Fruit fly (Drosophila melanogaster): ENCODE data around the gene Psf2.

Psf2 gene

dm6 chr2L:4346619-4347310 lies 40.4 kb downstream of the Psf2 start (continued):
- TF ChIP-seq fkh (GFP tag; optimal IDR thresholded peaks at IDR 0.05) (no peak), CG10631 (GFP tag; optimal IDR thresholded peaks at IDR 0.05) (no peak), Sox15 (GFP tag; optimal IDR thresholded peaks at IDR 0.05) (no peak), CG6276 (GFP tag; optimal IDR thresholded peaks at IDR 0.05) (peak; percentile 91), CG11762 (GFP tag; optimal IDR thresholded peaks at IDR 0.05; ENCODE audit: insufficient read depth) (no peak), Lpt (GFP tag; optimal IDR thresholded peaks at IDR 0.05) (peak; percentile 60), topi (GFP tag; optimal IDR thresholded peaks at IDR 0.05) (no peak), spab (GFP tag; optimal IDR thresholded peaks at IDR 0.05) (no peak), fd85E (GFP tag; optimal IDR thresholded peaks at IDR 0.05) (no peak), CG7368 (GFP tag; optimal IDR thresholded peaks at IDR 0.05) (no peak), CG6792 (GFP tag; optimal IDR thresholded peaks at IDR 0.05) (no peak), CG11294 (GFP tag; IDR thresholded peaks at IDR 0.05) (peak; percentile 22; the same call in 1 of the 2 replicates), CG6808 (GFP tag; optimal IDR thresholded peaks at IDR 0.05) (no peak), salr (GFP tag; optimal IDR thresholded peaks at IDR 0.05) (peak in 1 of 2 experiments; percentile 73), Hr4 (GFP tag; optimal IDR thresholded peaks at IDR 0.05) (peak; percentile 11), CG34406 (GFP tag; optimal IDR thresholded peaks at IDR 0.05) (no peak), CG32006 (GFP tag; optimal IDR thresholded peaks at IDR 0.05) (peak; percentile 5), Hr39 (GFP tag; optimal IDR thresholded peaks at IDR 0.05) (no peak)

DNA sequence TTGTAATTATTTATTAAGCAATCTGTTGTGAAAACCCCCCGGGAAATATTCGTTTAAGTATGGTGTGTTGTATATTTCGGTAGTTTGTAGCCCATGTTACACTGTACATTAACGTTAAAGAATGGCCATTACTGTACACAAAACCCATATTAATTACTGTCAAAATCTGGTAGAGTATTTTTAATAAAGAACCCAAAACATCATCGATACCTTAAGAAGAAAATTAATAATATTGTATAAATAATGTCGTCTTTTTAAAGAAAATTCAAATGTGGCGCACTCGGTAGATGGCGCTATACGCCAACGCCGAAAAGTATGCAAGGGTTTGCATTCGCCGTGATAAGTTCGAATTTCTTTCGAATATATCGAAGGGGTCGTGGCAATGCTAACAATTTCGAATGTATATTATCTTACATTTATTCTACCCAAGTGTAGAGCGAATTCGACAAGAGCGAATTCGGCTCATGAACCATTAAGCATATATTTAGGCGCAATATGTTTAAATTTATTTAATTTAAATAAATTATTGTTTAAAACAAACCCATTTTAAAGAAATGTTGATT lies 41.5 kb downstream of the Psf2 start:
- peak; percentile 22 for TF ChIP-seq esn (GFP tag; optimal IDR thresholded peaks at IDR 0.05)
- TF ChIP-seq Eip78C (GFP tag), result peak; percentile 48
- no peak for TF ChIP-seq Sox102F (GFP tag; optimal IDR thresholded peaks at IDR 0.05)

dm6 chr2L:4339780-4340694 lies 47.1 kb downstream of the Psf2 start:
- TF ChIP-seq CG15336 (GFP tag; IDR thresholded peaks at IDR 0.05) (peak; percentile 10; the same call in 1 of the 2 replicates), dsx (GFP tag; optimal IDR thresholded peaks at IDR 0.05; ENCODE audit: poor library complexity, severe bottlenecking) (peak; percentile 7), salr (GFP tag; optimal IDR thresholded peaks at IDR 0.05) (no peak), Lpt (GFP tag; optimal IDR thresholded peaks at IDR 0.05) (peak; percentile 30), CG10631 (GFP tag; optimal IDR thresholded peaks at IDR 0.05) (no peak), ss (GFP tag; optimal IDR thresholded peaks at IDR 0.05) (peak in 1 of 2 experiments; percentile 48), Gug (GFP tag; IDR thresholded peaks at IDR 0.05) (no peak), Eip78C (GFP tag) (peak; percentile 68), Blimp-1 (GFP tag; optimal IDR thresholded peaks at IDR 0.05) (no peak), eg (GFP tag; IDR thresholded peaks at IDR 0.05) (0 out of 3 replicates have a peak, but pooled peaks have one; percentile 23)
